Worm (Caenorhabditis elegans): Measurements from ENCODE around the gene dss-1.

dss-1 gene

DNA sequence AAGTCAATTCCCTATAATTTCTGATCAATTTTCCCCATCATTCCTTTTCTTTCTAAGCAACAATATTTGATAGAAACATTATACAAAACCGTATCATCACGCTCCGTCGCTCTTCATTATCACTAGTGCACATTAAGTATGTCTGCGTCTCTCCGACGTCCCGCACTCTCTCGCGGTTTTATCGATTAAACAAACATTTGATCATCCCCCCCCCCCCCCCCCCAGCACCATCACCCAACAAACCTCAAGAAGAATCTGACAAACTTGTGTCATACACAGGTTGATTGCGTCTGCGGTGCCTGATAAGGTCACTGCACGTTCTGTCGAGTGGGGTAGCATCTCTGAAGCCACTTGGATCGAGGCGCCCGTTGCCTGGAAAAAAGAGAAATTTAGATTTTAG is 23.9 kb upstream of the dss-1 start:
- TF ChIP-seq fos-1 (tag; optimal IDR thresholded peaks at IDR 0.05) = peak; percentile 50
- no peak for TF ChIP-seq sem-4 (tag; optimal IDR thresholded peaks at IDR 0.05)
- TF ChIP-seq F13H6.1 (tag; optimal IDR thresholded peaks at IDR 0.05) = no peak
- no peak for TF ChIP-seq snpc-4 (tag; optimal IDR thresholded peaks at IDR 0.05)
- TF ChIP-seq ZK546.5 (tag; optimal IDR thresholded peaks at IDR 0.05) = no peak
- no peak for TF ChIP-seq lin-39 (tag; optimal IDR thresholded peaks at IDR 0.05)

DNA sequence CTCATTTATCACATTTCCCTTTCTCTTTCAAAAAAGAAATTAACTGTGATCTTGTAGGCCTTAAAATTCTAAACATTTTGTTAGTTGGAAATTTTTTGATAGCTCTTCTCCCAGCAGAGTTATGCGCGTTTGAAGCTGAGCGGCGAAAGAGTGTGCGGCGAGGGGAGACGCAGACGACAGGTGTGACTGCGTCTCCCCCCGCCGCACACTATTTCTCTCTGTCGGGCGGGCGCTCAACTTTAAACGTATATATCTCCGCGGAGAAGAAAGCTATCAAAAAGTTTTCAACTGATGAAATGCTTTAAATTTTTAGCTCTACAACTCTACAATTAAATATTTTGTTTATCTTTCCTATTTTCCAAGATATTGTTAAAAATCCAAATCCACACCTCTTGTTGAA is 22.9 kb upstream of the dss-1 start:
- TF ChIP-seq lin-13 (GFP tag; optimal IDR thresholded peaks at IDR 0.05) (peak; percentile 58), ceh-16 (tag; optimal IDR thresholded peaks at IDR 0.05) (no peak)

DNA sequence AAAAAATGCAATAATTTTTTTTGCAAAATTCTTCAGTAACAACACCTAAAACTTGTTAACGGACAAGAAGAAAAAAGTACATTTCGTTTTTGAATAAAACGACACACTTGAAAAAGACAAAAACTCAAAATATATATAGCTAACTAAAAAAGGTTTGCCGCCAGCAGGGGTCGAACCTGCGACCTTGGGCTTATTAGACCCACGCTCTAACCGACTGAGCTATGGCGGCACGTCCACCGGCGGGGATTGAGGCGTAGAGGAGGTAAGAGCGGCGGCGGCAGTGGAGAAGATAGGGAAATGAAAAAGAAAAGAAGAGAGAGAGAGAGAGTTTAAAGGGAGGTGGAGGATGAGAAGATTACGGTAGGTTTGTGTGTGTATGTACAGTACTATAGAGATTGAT is 22.1 kb upstream of the dss-1 start:
- TF ChIP-seq nhr-23 (tag; optimal IDR thresholded peaks at IDR 0.05) (no peak), ztf-1 (GFP tag; conservative IDR thresholded peaks at IDR 0.05) (no peak), lsy-2 (tag; optimal IDR thresholded peaks at IDR 0.05) (peak in 1 of 2 experiments; percentile 15)

DNA sequence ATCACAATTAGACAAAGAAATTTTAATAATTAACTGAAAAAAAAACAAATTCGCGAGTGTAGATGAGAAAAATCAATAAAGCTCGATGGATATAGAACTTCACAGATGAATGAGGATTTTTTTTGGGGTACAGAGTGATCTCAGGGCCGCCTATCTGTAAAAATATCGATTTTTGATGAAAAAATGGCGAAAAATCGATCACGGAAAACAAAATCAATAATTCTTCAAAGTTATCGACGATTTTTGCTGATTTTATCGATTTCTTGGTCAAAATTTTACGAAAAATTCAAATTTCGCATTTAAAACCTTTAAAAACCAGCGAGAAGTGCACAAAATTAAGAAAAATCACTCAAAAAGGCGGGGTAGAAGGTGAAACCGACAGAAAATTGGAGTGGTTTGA is 20.0 kb upstream of the dss-1 start:
- TF ChIP-seq crh-2 (tag; optimal IDR thresholded peaks at IDR 0.05) = no peak
- TF ChIP-seq blmp-1 (tag; optimal IDR thresholded peaks at IDR 0.05; ENCODE audit: insufficient read depth) = no peak
- no peak for TF ChIP-seq gmeb-1 (tag; optimal IDR thresholded peaks at IDR 0.05)
- no peak for TF ChIP-seq ztf-1 (GFP tag; conservative IDR thresholded peaks at IDR 0.05)
- TF ChIP-seq egl-27 (tag; optimal IDR thresholded peaks at IDR 0.05) = no peak
- TF ChIP-seq lin-39 (tag; optimal IDR thresholded peaks at IDR 0.05) = no peak
- TF ChIP-seq elt-3 (tag; optimal IDR thresholded peaks at IDR 0.05) = no peak
- no peak for TF ChIP-seq unc-62 (GFP tag; optimal IDR thresholded peaks at IDR 0.05)
- TF ChIP-seq nhr-21 (tag; optimal IDR thresholded peaks at IDR 0.05) = no peak
- TF ChIP-seq lin-11 (tag; optimal IDR thresholded peaks at IDR 0.05) = no peak
- TF ChIP-seq sma-3 (GFP tag; optimal IDR thresholded peaks at IDR 0.05) = no peak
- TF ChIP-seq nhr-25 (tag; optimal IDR thresholded peaks at IDR 0.05) = no peak

DNA sequence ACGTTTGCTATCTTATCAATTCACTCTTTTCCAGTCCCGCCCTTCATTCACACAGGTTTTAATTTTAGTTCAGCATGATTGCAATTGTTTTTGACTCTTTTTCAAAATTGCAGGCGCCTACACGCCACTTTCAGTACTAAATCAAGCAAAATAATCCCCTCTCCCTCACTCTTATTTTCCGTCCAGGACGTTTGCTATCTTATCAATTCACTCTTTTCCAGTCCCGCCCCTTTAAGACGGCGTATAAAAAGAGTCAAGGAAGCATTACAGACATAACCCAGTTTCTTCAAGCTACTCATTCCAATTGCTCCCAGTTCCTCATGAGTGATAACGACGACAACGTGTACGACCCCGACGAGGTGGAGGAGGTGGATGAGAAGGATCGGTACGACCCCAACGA is 18.6 kb upstream of the dss-1 start, which contains the start of gene Y119D3B.21:
Y119D3B.21 (plus strand) TSS at position 321 of the 400 bp plus-strand sequence.
- peak; percentile 13 for TF ChIP-seq sma-9 (GFP tag; optimal IDR thresholded peaks at IDR 0.05)
- no peak for TF ChIP-seq sma-9 (tag; optimal IDR thresholded peaks at IDR 0.05)
- TF ChIP-seq fos-1 (tag; optimal IDR thresholded peaks at IDR 0.05) = peak; percentile 84
- peak; percentile 53 for TF ChIP-seq ama-1 (optimal IDR thresholded peaks at IDR 0.05)
- no peak for TF ChIP-seq lin-39 (tag; optimal IDR thresholded peaks at IDR 0.05)
- peak; percentile 49 for TF ChIP-seq crh-2 (tag; optimal IDR thresholded peaks at IDR 0.05)
- TF ChIP-seq ztf-4 (tag; optimal IDR thresholded peaks at IDR 0.05) = no peak
- peak; percentile 29 for TF ChIP-seq F13H6.1 (tag; optimal IDR thresholded peaks at IDR 0.05)
- TF ChIP-seq gmeb-1 (tag; optimal IDR thresholded peaks at IDR 0.05) = no peak

DNA sequence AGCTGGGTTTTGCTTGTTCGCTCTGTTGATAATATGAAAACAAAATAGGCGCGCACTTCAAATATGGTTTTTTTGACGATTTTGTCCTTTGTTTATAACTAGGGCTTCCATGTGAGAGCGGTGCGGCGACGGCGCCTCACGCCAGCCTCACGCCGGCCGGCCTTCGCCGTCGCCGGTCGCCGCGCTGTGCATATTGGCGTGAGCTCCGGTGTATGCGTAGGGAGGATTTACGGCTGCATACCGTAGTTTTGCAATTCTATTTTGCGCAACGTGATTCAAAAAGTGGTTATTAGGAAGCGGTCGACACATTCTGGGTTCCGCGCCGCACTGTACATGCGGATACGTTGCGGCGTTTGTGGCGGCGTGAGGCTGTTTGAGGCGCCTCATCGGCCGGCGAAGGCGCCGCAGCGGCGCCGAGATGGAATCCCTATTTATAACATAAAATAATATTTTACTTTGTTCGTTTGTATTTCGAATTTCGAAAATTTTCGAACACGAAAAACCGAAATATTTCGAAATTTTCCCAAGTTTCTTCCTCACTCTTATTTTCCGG is 18.1 kb upstream of the dss-1 start:
- TF ChIP-seq nhr-11 (tag; optimal IDR thresholded peaks at IDR 0.05) = no peak
- TF ChIP-seq snpc-4 (tag; optimal IDR thresholded peaks at IDR 0.05) = no peak
- no peak for TF ChIP-seq nhr-10 (tag; optimal IDR thresholded peaks at IDR 0.05)
- TF ChIP-seq aly-2 (tag; optimal IDR thresholded peaks at IDR 0.05) = no peak
- no peak for TF ChIP-seq unc-39 (tag; optimal IDR thresholded peaks at IDR 0.05)
- no peak for TF ChIP-seq unc-55 (GFP tag; optimal IDR thresholded peaks at IDR 0.05)
- no peak for TF ChIP-seq sma-3 (GFP tag; optimal IDR thresholded peaks at IDR 0.05)
- no peak for TF ChIP-seq unc-62 (GFP tag; optimal IDR thresholded peaks at IDR 0.05)
- TF ChIP-seq elt-1 (tag; optimal IDR thresholded peaks at IDR 0.05) = no peak
- no peak for TF ChIP-seq mbf-1 (tag; optimal IDR thresholded peaks at IDR 0.05)
- no peak for TF ChIP-seq C34F6.9 (tag; optimal IDR thresholded peaks at IDR 0.05)

Measured in whole organism, L2 larva.